Worm (Caenorhabditis elegans): Measurements from ENCODE around the gene str-87.

- TF ChIP-seq T22C8.4 (GFP tag; IDR thresholded peaks at IDR 0.05): no peak
- no peak for TF ChIP-seq ref-1 (GFP tag; conservative IDR thresholded peaks at IDR 0.05)
- no peak for TF ChIP-seq med-1 (GFP tag; optimal IDR thresholded peaks at IDR 0.05; ENCODE audit: insufficient read depth)
- no peak for TF ChIP-seq klf-2 (GFP tag; conservative IDR thresholded peaks at IDR 0.05)
Observed at ce11 chrV:8990194-8990649, 2.2 kb upstream of the str-87 start, which contains the start of gene F59E11.7.
